Worm (Caenorhabditis elegans): ENCODE results near the gene uso-1.
"Not testable (repeated sequence)": the region's sequence is repeated elsewhere in the genome, so short reads cannot be mapped to it uniquely, and the experiment has no call there.

The uso-1 gene

ce11 chrIV:13460876-13461275 lies 6.3 kb upstream of the uso-1 start, which contains the start of gene Y38H8A.12:
Gene Y38H8A.12, minus strand, starts transcription at chrIV:13460976.
- no peak for TF ChIP-seq lsy-2 (tag; optimal IDR thresholded peaks at IDR 0.05)
- no peak for TF ChIP-seq mab-5 (tag; optimal IDR thresholded peaks at IDR 0.05)
- no peak for TF ChIP-seq R02D3.7 (tag; optimal IDR thresholded peaks at IDR 0.05)
- TF ChIP-seq peb-1 (tag; optimal IDR thresholded peaks at IDR 0.05), result no peak
- no peak for TF ChIP-seq unc-62 (GFP tag; optimal IDR thresholded peaks at IDR 0.05)
- no peak for TF ChIP-seq Y55F3AM.14 (GFP tag; optimal IDR thresholded peaks at IDR 0.05)
- TF ChIP-seq crh-2 (tag; optimal IDR thresholded peaks at IDR 0.05), result no peak
- TF ChIP-seq unc-55 (GFP tag; optimal IDR thresholded peaks at IDR 0.05), result no peak
- TF ChIP-seq gmeb-1 (tag; optimal IDR thresholded peaks at IDR 0.05), result no peak
- TF ChIP-seq nhr-11 (tag; optimal IDR thresholded peaks at IDR 0.05), result no peak
- no peak for TF ChIP-seq unc-39 (tag; optimal IDR thresholded peaks at IDR 0.05)
- no peak for TF ChIP-seq mdl-1 (tag; optimal IDR thresholded peaks at IDR 0.05)
- TF ChIP-seq ZK546.5 (tag; optimal IDR thresholded peaks at IDR 0.05), result no peak
- TF ChIP-seq elt-1 (tag; optimal IDR thresholded peaks at IDR 0.05), result no peak
- no peak for TF ChIP-seq mbf-1 (tag; optimal IDR thresholded peaks at IDR 0.05)
- no peak for TF ChIP-seq ztf-11 (tag; optimal IDR thresholded peaks at IDR 0.05)
- no peak for TF ChIP-seq ztf-4 (tag; optimal IDR thresholded peaks at IDR 0.05)
- TF ChIP-seq ceh-82 (tag; optimal IDR thresholded peaks at IDR 0.05), result no peak
- no peak for TF ChIP-seq ama-1 (optimal IDR thresholded peaks at IDR 0.05)

ce11 chrIV:13458237-13458636 lies 3.6 kb upstream of the uso-1 start:
- no peak for TF ChIP-seq blmp-1 (tag; optimal IDR thresholded peaks at IDR 0.05; ENCODE audit: insufficient read depth)

- TF ChIP-seq mdl-1 (tag; optimal IDR thresholded peaks at IDR 0.05) (no peak), nhr-11 (tag; optimal IDR thresholded peaks at IDR 0.05) (no peak), ztf-4 (tag; optimal IDR thresholded peaks at IDR 0.05) (no peak), ceh-16 (tag; optimal IDR thresholded peaks at IDR 0.05) (no peak), elt-3 (tag; optimal IDR thresholded peaks at IDR 0.05) (no peak), nhr-25 (tag; optimal IDR thresholded peaks at IDR 0.05) (no peak), crh-2 (tag; optimal IDR thresholded peaks at IDR 0.05) (no peak), lsy-2 (tag; optimal IDR thresholded peaks at IDR 0.05) (no peak), ztf-1 (GFP tag; conservative IDR thresholded peaks at IDR 0.05) (no peak), sma-9 (GFP tag; optimal IDR thresholded peaks at IDR 0.05) (no peak), sma-9 (tag; optimal IDR thresholded peaks at IDR 0.05) (no peak), sem-4 (tag; optimal IDR thresholded peaks at IDR 0.05) (no peak), dmd-4 (tag; optimal IDR thresholded peaks at IDR 0.05) (no peak)
These were observed 2.3 kb upstream of the uso-1 start for ce11 chrIV:13456893-13457292.

DNA sequence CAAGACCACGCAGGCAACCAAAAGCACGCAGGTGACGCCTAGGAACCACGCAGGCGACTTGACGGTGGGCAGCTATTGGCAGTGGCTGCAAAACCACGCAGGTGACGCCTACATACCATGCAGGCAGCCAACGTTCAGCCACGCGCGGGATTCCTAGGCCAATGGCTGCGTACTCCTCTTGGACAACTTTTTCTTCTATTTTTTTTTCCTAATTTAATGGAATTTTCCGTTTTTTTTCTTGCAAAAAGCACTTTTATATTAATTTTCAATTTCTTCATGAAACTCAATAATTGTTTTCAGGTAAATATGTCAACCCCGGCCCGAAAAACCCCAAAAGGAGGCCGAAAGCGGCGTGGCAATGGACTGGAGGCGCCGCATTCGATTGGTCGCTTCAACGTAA lies 602 bp upstream of the uso-1 start, which contains the start of gene Y38H8A.7:
TSS of gene Y38H8A.7 (plus strand) at position 301 of the 400 bp plus-strand sequence.
- not testable (repeated sequence) for TF ChIP-seq unc-62 (GFP tag; optimal IDR thresholded peaks at IDR 0.05); R02D3.7 (tag; optimal IDR thresholded peaks at IDR 0.05); lsy-2 (tag; optimal IDR thresholded peaks at IDR 0.05)

DNA sequence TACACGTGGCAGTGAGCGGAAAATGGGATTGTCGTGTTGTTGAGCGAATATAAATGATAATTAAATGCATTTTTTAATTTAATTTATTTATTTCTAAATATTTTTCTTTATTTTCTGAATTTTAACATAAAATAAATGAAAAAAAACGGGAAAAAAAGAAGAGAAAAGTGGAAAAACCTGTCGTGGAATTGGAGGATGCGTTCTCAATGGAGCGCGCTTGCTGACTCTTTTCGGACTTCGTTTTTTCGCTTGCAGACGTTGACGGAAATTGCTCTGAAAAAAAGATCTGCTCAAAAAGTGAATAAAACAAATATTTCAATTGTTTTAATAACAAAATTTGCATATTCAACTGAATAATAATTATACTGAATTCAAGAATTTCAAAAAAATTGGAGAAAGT lies 1.1 kb downstream of the uso-1 start:
- TF ChIP-seq mdl-1 (tag; optimal IDR thresholded peaks at IDR 0.05), result no peak
- no peak for TF ChIP-seq fos-1 (tag; optimal IDR thresholded peaks at IDR 0.05)
- no peak for TF ChIP-seq sem-4 (tag; optimal IDR thresholded peaks at IDR 0.05)
- TF ChIP-seq gmeb-1 (tag; optimal IDR thresholded peaks at IDR 0.05), result no peak
- no peak for TF ChIP-seq nhr-21 (tag; optimal IDR thresholded peaks at IDR 0.05)
- peak in 1 of 2 experiments; percentile 49 for TF ChIP-seq lsy-2 (tag; optimal IDR thresholded peaks at IDR 0.05)
- peak; percentile 4 for TF ChIP-seq C34F6.9 (tag; optimal IDR thresholded peaks at IDR 0.05)
- peak; percentile 40 for TF ChIP-seq nhr-129 (tag; optimal IDR thresholded peaks at IDR 0.05)
- no peak for TF ChIP-seq nhr-6 (tag; optimal IDR thresholded peaks at IDR 0.05)
- TF ChIP-seq unc-62 (GFP tag; optimal IDR thresholded peaks at IDR 0.05), result no peak
- peak; percentile 22 for TF ChIP-seq unc-55 (GFP tag; optimal IDR thresholded peaks at IDR 0.05)
- TF ChIP-seq ZK546.5 (tag; optimal IDR thresholded peaks at IDR 0.05), result no peak
- TF ChIP-seq blmp-1 (tag; optimal IDR thresholded peaks at IDR 0.05; ENCODE audit: insufficient read depth), result no peak

ce11 chrIV:13450740-13451139 lies 3.9 kb downstream of the uso-1 start:
- TF ChIP-seq aly-2 (tag; optimal IDR thresholded peaks at IDR 0.05) (no peak), ztf-4 (tag; optimal IDR thresholded peaks at IDR 0.05) (no peak), snpc-4 (tag; optimal IDR thresholded peaks at IDR 0.05) (no peak), nhr-237 (tag; optimal IDR thresholded peaks at IDR 0.05) (no peak), F13H6.1 (tag; optimal IDR thresholded peaks at IDR 0.05) (no peak), lin-39 (tag; optimal IDR thresholded peaks at IDR 0.05) (no peak), nhr-10 (tag; optimal IDR thresholded peaks at IDR 0.05) (no peak), peb-1 (tag; optimal IDR thresholded peaks at IDR 0.05) (no peak), sma-3 (GFP tag; optimal IDR thresholded peaks at IDR 0.05) (no peak), unc-55 (GFP tag; optimal IDR thresholded peaks at IDR 0.05) (no peak), elt-1 (tag; optimal IDR thresholded peaks at IDR 0.05) (no peak), egl-27 (tag; optimal IDR thresholded peaks at IDR 0.05) (no peak), elt-3 (tag; optimal IDR thresholded peaks at IDR 0.05) (no peak), nhr-25 (tag; optimal IDR thresholded peaks at IDR 0.05) (no peak), alr-1 (tag; optimal IDR thresholded peaks at IDR 0.05) (no peak), mbf-1 (tag; optimal IDR thresholded peaks at IDR 0.05) (no peak), nhr-12 (tag; optimal IDR thresholded peaks at IDR 0.05) (no peak), ceh-16 (tag; optimal IDR thresholded peaks at IDR 0.05) (no peak), R02D3.7 (tag; optimal IDR thresholded peaks at IDR 0.05) (no peak), nhr-6 (tag; optimal IDR thresholded peaks at IDR 0.05) (no peak)

Measured in whole organism, L2 larva.